Fruit fly (Drosophila melanogaster) ovary, adult (tissue): ENCODE results near the gene CG32320.
"Not testable (repeated sequence)": the region's sequence is repeated elsewhere in the genome, so short reads cannot be mapped to it uniquely, and the experiment has no call there.

Source experiments
- CG17801 ChIP-seq: fragments of 200-800 bp; optimal IDR thresholded peaks from 2 replicates; lab custom pipeline; 2019; ENCODE audit warnings: missing biosample characterization, mild to moderate bottlenecking, missing genetic modification characterization, moderate library complexity; ENCODE audit not compliant: partially characterized antibody

Gene CG32320

DNA sequence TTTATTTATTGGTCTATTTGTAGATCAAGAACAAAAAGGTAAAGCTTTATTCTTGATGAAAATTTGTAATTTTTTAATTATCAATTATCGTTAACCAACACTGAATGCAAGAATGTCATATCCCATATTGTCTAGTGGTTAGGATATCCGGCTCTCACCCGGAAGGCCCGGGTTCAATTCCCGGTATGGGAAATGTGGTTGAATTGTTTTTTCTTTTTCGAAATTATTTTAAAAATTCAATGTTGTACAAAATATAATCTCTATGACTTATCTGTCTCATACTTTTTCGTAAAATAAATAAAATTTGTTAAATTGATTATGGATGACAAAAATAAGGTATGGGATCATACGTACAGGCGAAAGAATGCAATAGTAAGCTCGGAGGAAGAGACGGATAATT lies at the start of gene CG32320:
Gene CG32320 (plus strand): TSS at position 301 of the 400 bp plus-strand sequence.
- not testable (repeated sequence) for TF ChIP-seq CG17801 (GFP tag; lab: Kevin White, UChicago)

DNA sequence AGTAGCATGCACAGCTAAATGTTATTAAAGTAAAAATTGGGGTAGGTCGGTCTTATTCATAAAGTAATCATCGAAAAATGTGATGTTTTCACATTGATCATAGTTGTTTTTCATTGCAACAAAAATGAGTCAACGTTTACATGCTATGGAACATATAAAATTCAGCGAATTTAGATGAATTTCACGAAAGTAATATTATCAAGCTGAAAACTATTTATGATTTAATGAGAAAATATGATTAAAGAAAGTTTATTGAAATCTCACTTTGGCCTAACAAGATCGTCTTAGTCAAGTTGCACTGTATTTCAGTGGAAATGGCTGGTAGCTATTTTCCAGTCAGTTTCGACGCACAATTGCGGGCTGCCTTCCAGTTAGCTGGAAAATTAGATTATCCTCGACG lies 49.5 kb upstream of the CG32320 start:
- no peak for TF ChIP-seq CG17801 (GFP tag; lab: Kevin White, UChicago)

DNA sequence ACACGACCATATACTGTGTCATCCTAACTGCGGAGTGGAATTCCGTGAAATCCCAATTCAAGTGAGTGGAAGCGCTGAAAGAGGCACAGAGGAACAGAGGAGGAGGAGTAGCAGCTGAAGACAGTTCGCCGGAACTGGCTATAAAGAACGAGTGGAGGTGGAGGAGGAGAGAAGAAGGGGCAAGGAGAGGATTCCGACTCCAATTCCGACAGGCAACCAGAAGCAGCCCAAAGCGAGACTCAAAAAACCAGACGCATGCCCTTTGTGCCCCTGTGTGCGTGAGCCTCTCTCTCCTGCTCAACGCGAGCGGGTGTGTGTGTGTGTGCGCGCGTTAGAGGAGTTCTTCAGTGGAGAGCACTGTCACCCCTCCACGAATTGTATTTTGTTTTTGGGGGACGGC lies 49.0 kb upstream of the CG32320 start:
- TF ChIP-seq CG17801 (GFP tag; lab: Kevin White, UChicago) = no peak

DNA sequence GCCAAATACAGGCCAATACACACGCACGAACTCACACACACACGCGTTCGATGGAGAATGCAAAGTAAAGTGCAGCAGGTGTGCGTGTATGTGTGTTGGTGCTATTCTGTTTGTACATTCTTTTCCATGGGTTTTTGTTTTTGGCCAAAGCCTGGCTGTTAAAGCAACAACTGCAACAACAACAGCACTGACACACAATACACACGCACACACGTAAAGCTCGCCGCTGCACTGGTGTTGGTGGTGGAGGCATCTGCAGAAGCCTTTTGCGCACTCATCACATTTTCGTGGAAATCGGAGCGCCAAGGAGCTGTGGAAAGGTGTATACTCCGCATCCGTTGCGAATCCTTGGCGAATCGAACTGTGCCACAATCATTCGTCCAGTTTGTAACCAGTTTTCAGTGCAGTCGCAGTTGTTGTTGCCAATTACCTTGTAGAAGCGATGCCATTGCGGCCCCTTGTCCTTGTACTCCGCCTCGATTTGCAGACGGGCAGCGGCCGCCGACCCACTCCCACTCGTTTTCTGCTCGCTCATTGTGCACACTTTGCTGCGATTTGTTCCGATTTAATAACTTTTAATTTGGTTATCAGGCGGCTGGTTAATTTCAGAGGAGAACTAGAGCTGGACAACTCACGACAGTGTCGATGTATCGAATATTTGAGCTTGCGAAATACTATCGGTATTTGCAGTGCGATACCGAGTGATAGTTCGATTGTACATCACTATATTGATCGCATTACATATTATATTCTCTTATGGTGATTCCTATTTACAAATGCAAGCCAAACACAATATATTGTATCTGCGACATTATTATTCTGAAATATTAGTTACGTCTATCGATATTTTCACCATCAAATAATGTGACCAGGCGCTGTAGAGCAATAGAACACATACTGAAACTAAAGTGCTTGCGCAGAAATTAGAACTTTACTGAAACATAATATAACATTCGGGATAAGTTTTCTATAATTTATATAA lies 48.2 kb upstream of the CG32320 start:
- TF ChIP-seq CG17801 (GFP tag; lab: Kevin White, UChicago) = peak; percentile 3

DNA sequence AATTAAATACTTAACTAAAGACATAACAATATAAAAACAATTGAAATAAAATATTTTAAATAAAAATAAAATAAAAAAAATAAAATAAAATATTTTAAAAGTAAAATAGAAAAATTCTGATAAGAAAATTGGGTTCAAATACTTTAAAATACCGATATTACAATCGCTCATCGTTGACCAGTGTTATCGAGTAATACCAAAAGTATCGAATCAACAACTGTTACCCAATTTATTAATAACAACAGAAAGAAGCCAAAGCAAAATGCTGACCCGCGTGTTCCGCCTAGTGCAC lies 47.5 kb upstream of the CG32320 start, which contains the start of gene CG9166:
Gene CG9166 (plus strand): TSS at position 193 of the 292 bp plus-strand sequence.
- TF ChIP-seq CG17801 (GFP tag; lab: Kevin White, UChicago) = no peak

DNA sequence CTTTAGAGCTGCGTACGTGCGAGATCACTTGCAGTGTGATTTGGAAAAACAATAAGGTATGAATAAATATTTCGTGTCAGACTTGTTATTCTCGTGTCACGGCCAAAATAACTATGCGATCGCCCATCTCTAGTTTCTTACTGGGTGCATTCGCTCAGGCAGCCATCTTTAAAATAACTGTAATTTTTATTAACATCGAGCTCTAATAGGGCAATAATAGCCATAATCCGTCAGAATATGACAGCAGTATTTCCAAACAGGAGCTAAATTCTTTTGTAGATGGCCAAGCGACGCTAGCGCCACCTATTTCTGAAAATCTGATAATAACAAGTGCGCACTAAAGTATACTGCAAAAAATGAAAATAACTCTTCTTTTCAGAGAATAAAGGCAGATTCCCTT lies 46.3 kb upstream of the CG32320 start:
- peak; percentile 50 for TF ChIP-seq CG17801 (GFP tag; lab: Kevin White, UChicago)

DNA sequence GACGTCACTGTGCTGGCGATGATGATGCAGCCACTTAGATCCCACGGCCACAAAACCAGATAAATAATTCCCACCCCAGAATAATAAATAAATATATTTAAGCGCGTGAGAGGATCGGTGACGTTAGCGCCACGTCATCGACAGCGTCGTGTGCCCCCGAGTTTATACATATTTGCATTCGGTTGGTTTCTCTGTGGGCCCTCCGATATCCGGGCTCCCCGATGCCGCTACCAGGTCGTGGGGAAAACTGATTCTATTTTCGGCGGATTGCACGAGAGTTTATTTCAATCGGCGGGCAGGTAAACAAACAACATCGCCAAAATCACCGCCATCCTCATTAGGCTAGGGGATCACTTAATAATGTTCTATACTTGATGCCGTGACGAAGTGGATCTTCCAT lies 44.2 kb upstream of the CG32320 start:
- TF ChIP-seq CG17801 (GFP tag; lab: Kevin White, UChicago) = no peak

DNA sequence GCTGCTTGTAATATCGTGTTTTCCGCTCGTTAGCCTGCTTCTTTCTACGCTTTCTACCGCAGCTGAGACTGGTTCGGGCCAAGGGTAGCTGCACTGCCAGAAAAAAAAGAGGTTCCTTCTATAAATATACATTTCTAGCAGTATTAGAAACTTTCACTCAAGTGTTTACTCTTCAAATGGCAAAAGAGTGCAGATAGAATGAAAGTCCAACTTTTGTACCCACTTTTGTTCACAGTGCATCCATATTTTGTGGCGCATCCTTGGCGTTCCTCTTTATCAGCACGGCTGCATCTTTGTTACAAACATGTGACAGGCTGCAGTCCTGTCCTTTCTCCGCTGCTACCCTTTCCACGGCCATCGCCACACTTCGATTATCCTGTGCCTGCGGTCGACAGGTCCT lies 40.0 kb upstream of the CG32320 start:
- no peak for TF ChIP-seq CG17801 (GFP tag; lab: Kevin White, UChicago)

DNA sequence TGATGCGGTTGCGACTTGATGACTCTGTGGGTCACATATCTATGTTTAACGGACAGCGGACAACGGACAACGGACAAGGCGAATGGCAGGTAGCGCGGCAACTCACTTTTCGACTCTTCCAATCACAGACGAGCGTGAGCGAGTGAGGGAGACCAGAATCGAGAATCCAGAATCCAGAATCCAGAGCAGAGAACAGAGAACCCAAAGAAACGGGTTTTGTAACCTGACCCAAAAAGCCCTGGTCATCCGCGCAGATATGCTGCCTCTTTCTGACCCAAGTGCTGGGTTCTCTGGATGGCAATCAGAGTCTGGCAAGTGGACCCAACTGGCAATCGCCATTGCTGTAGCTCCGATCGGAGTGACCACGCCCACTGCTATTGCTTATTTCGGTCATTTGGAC lies 34.0 kb upstream of the CG32320 start:
- no peak for TF ChIP-seq CG17801 (GFP tag; lab: Kevin White, UChicago)

DNA sequence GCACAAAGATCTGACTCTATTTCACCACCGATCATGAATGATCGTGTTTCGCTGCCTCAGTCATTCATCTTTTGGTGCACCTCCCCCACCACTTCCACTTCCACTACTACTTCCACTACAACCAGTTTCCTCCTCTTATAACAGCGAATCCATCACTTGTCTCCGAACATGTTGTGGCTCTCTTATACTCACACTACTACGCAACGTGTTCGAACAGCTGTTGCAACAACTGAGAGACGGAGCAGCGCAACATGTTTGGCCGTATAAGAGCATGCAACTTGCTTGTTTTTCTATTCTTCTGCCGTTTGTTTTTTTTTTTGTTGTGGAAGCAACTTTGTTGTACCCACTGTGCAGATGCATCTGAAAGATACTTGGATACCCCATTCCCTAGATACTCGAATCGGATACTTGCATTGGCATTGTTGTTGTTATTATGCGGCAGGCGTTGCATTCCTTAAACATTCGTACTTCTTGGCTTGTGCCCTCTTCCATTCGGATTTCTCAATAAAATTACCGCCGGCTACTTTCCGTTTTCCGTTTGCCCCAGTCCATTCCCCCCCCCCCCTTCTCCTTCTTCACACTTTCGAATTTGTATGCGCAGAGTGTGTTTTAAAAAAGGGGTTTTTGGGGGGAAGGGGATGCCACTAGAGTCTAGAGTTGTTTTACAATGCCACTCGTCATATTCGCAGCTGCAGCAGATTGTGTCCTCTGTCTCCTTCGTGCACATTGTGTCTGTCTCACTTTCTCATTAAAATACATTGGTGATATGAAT lies 31.3 kb upstream of the CG32320 start:
- TF ChIP-seq CG17801 (GFP tag; lab: Kevin White, UChicago) = no peak

DNA sequence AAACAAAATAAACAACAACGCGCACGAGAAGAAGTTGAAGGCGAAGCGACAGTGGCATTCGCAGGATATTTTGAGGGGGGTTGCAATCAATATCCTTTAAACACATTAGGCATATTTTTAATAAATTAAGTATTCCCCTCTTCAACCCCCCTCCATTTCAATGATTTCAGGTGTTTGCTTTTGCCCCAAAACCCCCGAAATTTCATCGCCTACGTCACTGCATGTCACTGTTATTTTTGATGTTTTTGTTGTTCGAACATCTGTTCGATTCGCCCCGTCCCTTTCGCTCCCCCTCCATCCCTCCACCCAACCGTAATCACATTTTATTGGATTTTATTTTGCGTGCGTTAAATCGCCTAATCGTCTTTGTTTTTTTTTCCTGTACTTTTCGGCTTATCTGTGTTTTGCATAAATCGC lies 30.2 kb upstream of the CG32320 start:
- no peak for TF ChIP-seq CG17801 (GFP tag; lab: Kevin White, UChicago)

DNA sequence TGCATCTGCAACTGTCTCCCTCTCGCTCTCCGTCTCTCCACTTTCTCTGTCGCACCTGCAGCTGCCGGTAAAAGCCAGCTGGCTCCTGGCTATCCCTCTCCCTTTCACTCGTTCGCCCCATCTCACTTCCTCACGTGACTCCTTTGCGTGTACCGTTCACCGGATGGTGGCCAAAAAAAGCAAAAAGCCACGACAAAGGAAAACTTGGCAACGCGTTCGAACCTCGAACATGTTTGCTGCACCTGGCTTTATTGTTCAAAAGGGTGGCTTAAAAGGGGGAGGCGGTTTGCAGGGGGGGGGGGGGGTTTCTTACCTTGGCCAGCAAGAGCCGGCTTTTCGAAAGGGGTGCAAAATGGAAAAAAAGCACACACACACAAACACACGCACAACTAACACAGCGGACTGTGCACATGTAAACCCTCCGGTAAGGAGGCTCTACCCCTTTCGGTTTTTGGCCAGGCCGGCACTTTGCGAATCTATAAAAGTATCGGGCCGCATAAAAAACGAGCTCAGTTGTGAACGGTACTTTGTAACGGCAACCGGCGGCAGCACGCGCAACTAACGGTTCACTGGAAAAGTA lies 28.2 kb upstream of the CG32320 start, which contains the start of gene ru:
Gene ru (plus strand): TSS at position 530 of the 580 bp plus-strand sequence.
- TF ChIP-seq CG17801 (GFP tag; lab: Kevin White, UChicago) = no peak

DNA sequence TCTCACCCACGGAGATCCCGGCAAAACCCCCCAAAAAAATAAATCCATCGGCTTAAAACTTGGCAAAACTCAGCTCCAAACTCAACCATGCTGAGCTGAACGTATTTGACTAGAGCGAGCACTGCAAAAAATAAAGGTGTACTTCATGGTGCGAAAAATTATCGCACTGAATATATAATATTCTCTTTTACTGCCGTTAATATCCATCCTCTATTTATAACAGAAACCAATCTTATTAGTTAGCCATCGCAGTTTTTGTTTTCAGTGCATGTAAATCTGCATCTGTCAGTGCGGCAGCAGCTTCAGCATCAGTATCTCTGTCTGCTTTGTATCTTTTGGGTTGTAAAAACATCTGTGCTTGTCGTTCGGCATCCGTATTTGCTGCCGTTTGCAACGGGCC lies 27.4 kb upstream of the CG32320 start:
- TF ChIP-seq CG17801 (GFP tag; lab: Kevin White, UChicago) = no peak

DNA sequence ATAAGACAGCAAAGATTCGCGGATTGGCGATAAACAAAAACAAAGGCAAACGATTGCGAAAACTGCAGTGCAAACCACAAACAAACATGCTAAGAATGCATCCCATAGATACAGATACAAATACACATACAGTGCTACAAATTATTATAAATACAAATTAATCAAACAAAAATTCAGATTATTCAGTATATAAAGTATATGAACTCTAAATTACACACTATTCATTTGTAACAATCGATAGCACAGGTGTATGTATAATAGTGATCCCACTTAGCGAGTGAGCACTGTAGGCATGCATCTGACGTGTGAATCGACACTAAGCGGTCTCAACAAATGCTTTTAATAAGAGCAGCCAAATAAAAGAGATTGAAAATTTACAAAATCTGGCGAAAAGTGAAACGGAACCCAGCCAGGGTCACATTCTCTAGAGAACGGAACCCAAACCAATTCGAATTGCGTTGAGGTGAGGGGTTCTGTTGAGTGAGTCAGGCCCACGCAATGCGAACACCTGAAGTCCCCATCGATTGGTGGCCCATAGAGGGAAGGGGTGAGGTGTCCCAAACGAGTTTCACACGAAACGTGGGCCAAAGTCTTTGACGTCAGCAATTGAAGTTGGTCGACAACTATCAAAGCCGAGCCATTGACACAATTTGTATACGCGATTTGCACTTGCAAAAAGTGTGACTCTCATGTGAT lies 23.8 kb upstream of the CG32320 start:
- TF ChIP-seq CG17801 (GFP tag; lab: Kevin White, UChicago) = peak; percentile 55
